Fruit fly (Drosophila melanogaster) whole organism, embryonic: ENCODE results near the gene CG13064.

ENCODE experiments used
- Abd-B ChIP-seq: fragments of 200-800 bp; sonication (Bioruptor generic); optimal IDR thresholded peaks from 2 replicates; lab custom pipeline; 2018; ENCODE audit warnings: missing biosample characterization, mild to moderate bottlenecking, missing genetic modification characterization, moderate library complexity
- C15 ChIP-seq: fragments of 200-800 bp; sonication (Bioruptor generic); IDR thresholded peaks from 3 replicates; pipeline ENCODE4 v1.3.6; 2022; ENCODE audit warnings: missing biosample characterization, missing genetic modification characterization
- CG11456 ChIP-seq: fragments of 200-800 bp; sonication (Bioruptor generic); IDR thresholded peaks from 3 replicates; pipeline ENCODE4 v1.3.6; 2022; ENCODE audit warnings: missing biosample characterization, missing genetic modification characterization
- CG13287 ChIP-seq: fragments of 200-800 bp; sonication (Bioruptor generic); IDR thresholded peaks from 2 replicates; pipeline ENCODE4 v1.3.6; 2022; ENCODE audit warnings: missing biosample characterization, missing genetic modification characterization; ENCODE audit not compliant: partially characterized antibody
- CG1529 ChIP-seq: fragments of 200-800 bp; sonication (Bioruptor generic); optimal IDR thresholded peaks from 3 replicates; lab custom pipeline; 2018; ENCODE audit warnings: missing biosample characterization, missing genetic modification characterization
- CG15696 ChIP-seq: fragments of 200-800 bp; sonication (Bioruptor generic); optimal IDR thresholded peaks from 2 replicates; lab custom pipeline; 2019; ENCODE audit warnings: missing biosample characterization, mild to moderate bottlenecking, missing genetic modification characterization, moderate library complexity
- CG16779 ChIP-seq: fragments of 200-800 bp; sonication (Bioruptor generic); IDR thresholded peaks from 2 replicates; pipeline ENCODE4 v1.3.6; 2022; ENCODE audit warnings: missing biosample characterization, missing genetic modification characterization
- CG18262 ChIP-seq: fragments of 200-800 bp; optimal IDR thresholded peaks from 3 replicates; lab custom pipeline; 2019; ENCODE audit warnings: missing biosample characterization, mild to moderate bottlenecking, missing genetic modification characterization, moderate library complexity
- CG18599 ChIP-seq: fragments of 200-800 bp; sonication (Bioruptor generic); optimal IDR thresholded peaks from 3 replicates; lab custom pipeline; 2017; ENCODE audit warnings: missing biosample characterization, missing genetic modification characterization, mild to moderate bottlenecking, moderate library complexity, missing genetic modification reagents
- CG2120 ChIP-seq: fragments of 200-800 bp; sonication (Bioruptor generic); optimal IDR thresholded peaks from 3 replicates; lab custom pipeline; 2016; ENCODE audit warnings: missing biosample characterization, missing genetic modification characterization
- CG2678 ChIP-seq: fragments of 200-800 bp; sonication (Bioruptor generic); optimal IDR thresholded peaks from 3 replicates; lab custom pipeline; 2019; ENCODE audit warnings: missing biosample characterization, mild to moderate bottlenecking, missing genetic modification characterization, moderate library complexity
- CG32532 ChIP-seq: fragments of 200-800 bp; sonication (Bioruptor generic); IDR thresholded peaks from 2 replicates; pipeline ENCODE4 v1.3.6; 2022; ENCODE audit warnings: missing biosample characterization, missing genetic modification characterization
- CG34376 ChIP-seq: fragments of 200-800 bp; sonication (Bioruptor generic); optimal IDR thresholded peaks from 2 replicates; lab custom pipeline; 2018; ENCODE audit warnings: missing biosample characterization, mild to moderate bottlenecking, missing genetic modification characterization
- CG42726 ChIP-seq: fragments of 200-800 bp; sonication (Bioruptor generic); IDR thresholded peaks from 2 replicates; pipeline ENCODE4 v1.3.6; 2022; ENCODE audit warnings: missing biosample characterization, missing genetic modification characterization; ENCODE audit not compliant: partially characterized antibody
- CG4360 ChIP-seq: fragments of 200-800 bp; sonication (Bioruptor generic); IDR thresholded peaks from 2 replicates; pipeline ENCODE4 v1.3.6; 2022; ENCODE audit warnings: missing biosample characterization, missing genetic modification characterization
- CG6689 ChIP-seq: fragments of 200-800 bp; sonication (Bioruptor generic); IDR thresholded peaks from 2 replicates; pipeline ENCODE4 v1.3.6; 2022; ENCODE audit warnings: missing biosample characterization, missing genetic modification characterization
- CG8089 ChIP-seq: fragments of 200-800 bp; sonication (Bioruptor generic); optimal IDR thresholded peaks from 3 replicates; lab custom pipeline; 2016; ENCODE audit warnings: missing biosample characterization, missing genetic modification characterization
- CG9797 ChIP-seq: fragments of 200-800 bp; sonication (Bioruptor generic); optimal IDR thresholded peaks from 3 replicates; lab custom pipeline; 2018; ENCODE audit warnings: missing biosample characterization, mild to moderate bottlenecking, missing genetic modification characterization
- Dad ChIP-seq: fragments of 200-800 bp; sonication (Bioruptor generic); optimal IDR thresholded peaks from 3 replicates; lab custom pipeline; 2016; ENCODE audit warnings: missing biosample characterization, missing genetic modification characterization
- Hr39 ChIP-seq: fragments of >200 bp; optimal IDR thresholded peaks from 2 replicates; lab custom pipeline; 2017
- MBD-R2 ChIP-seq: fragments of 200-800 bp; sonication (Bioruptor generic); IDR thresholded peaks from 2 replicates; pipeline ENCODE4 v1.3.6; 2022; ENCODE audit warnings: missing biosample characterization, missing genetic modification characterization
- NFAT ChIP-seq: fragments of 200-800 bp; sonication (Bioruptor generic); IDR thresholded peaks from 2 replicates; pipeline ENCODE4 v1.3.6; 2022; ENCODE audit warnings: missing biosample characterization, missing genetic modification characterization
- Poxn ChIP-seq: fragments of 200-800 bp; sonication (Bioruptor generic); IDR thresholded peaks from 2 replicates; pipeline ENCODE4 v1.3.6; 2022; ENCODE audit warnings: missing biosample characterization, missing genetic modification characterization
- Ravus ChIP-seq: fragments of 200-800 bp; sonication (Bioruptor generic); IDR thresholded peaks from 2 replicates; pipeline ENCODE4 v1.3.6; 2022; ENCODE audit warnings: missing biosample characterization, missing genetic modification characterization
- Stat92E ChIP-seq, 3 experiments: fragments of >200 bp in 2 of 3; fragments of 200-800 bp in 1 of 3; sonication (Bioruptor generic) in 1 of 3; optimal IDR thresholded peaks; 2 replicates each; lab custom pipeline; 2017 to 2019; ENCODE audit warnings: missing biosample characterization in 3 of 3, missing genetic modification characterization in 3 of 3, mild to moderate bottlenecking in 1 of 3, moderate library complexity in 1 of 3
- Taf1 ChIP-seq: fragments of 200-800 bp; sonication (Bioruptor generic); IDR thresholded peaks from 2 replicates; pipeline ENCODE4 v1.3.6; 2022; ENCODE audit warnings: missing biosample characterization, missing genetic modification characterization
- Trl ChIP-seq, 3 experiments: fragments of >200 bp in 2 of 3; fragments of 200-800 bp in 1 of 3; sonication (Bioruptor generic) in 1 of 3; optimal IDR thresholded peaks; 2 replicates in 1 of 3; 3 replicates in 2 of 3; lab custom pipeline; 2016 to 2017; ENCODE audit warnings: missing biosample characterization in 1 of 3, missing genetic modification characterization in 1 of 3
- Vsx1 ChIP-seq: fragments of 200-800 bp; sonication (Bioruptor generic); optimal IDR thresholded peaks from 2 replicates; lab custom pipeline; 2017; ENCODE audit warnings: missing biosample characterization, mild to moderate bottlenecking, missing genetic modification characterization, missing genetic modification reagents
- ato ChIP-seq: fragments of 200-800 bp; sonication (Bioruptor generic); IDR thresholded peaks from 2 replicates; pipeline ENCODE4 v1.3.6; 2022; ENCODE audit warnings: missing biosample characterization, missing genetic modification characterization; ENCODE audit not compliant: partially characterized antibody
- chinmo ChIP-seq: fragments of 200-800 bp; sonication (Bioruptor generic); IDR thresholded peaks from 4 replicates; pipeline ENCODE4 v1.3.6; 2022; ENCODE audit warnings: missing biosample characterization, missing genetic modification characterization; ENCODE audit not compliant: partially characterized antibody
- crc ChIP-seq: fragments of 200-800 bp; sonication (Bioruptor generic); optimal IDR thresholded peaks from 2 replicates; lab custom pipeline; 2016; ENCODE audit warnings: missing biosample characterization, missing genetic modification characterization
- dan ChIP-seq: fragments of 200-800 bp; sonication (Bioruptor generic); IDR thresholded peaks from 2 replicates; pipeline ENCODE4 v1.3.6; 2022; ENCODE audit warnings: missing biosample characterization, missing genetic modification characterization
- fru ChIP-seq: fragments of >200 bp; optimal IDR thresholded peaks from 2 replicates; lab custom pipeline; 2017
- gsb-n ChIP-seq: fragments of 200-800 bp; sonication (Bioruptor generic); optimal IDR thresholded peaks from 3 replicates; lab custom pipeline; 2018; ENCODE audit warnings: missing biosample characterization, mild to moderate bottlenecking, missing genetic modification characterization
- pan ChIP-seq, 4 experiments: fragments of >200 bp in 3 of 4; fragments of 200-800 bp in 1 of 4; sonication (Bioruptor generic) in 1 of 4; optimal IDR thresholded peaks in 3 of 4; IDR thresholded peaks in 1 of 4; 2 replicates each; pipeline versions ENCODE4 v1.3.6 to Lab custom; 2017 to 2022; ENCODE audit warnings: missing biosample characterization in 2 of 4, missing genetic modification characterization in 2 of 4, mixed read lengths in 1 of 4
- pros ChIP-seq: fragments of 200-800 bp; sonication (Bioruptor generic); optimal IDR thresholded peaks from 3 replicates; lab custom pipeline; 2019; ENCODE audit warnings: missing biosample characterization, mild to moderate bottlenecking, missing genetic modification characterization, moderate library complexity
- sd ChIP-seq: fragments of 200-800 bp; sonication (Bioruptor generic); optimal IDR thresholded peaks from 3 replicates; lab custom pipeline; 2018; ENCODE audit warnings: missing biosample characterization, mild to moderate bottlenecking, missing genetic modification characterization, moderate library complexity
- trem ChIP-seq: fragments of 200-800 bp; optimal IDR thresholded peaks from 3 replicates; lab custom pipeline; 2019; ENCODE audit warnings: missing biosample characterization, mild to moderate bottlenecking, missing genetic modification characterization, moderate library complexity
- z ChIP-seq: fragments of 200-800 bp; sonication (Bioruptor generic); IDR thresholded peaks from 3 replicates; pipeline ENCODE4 v1.3.6; 2022; ENCODE audit warnings: missing biosample characterization, missing genetic modification characterization

Gene CG13064

DNA sequence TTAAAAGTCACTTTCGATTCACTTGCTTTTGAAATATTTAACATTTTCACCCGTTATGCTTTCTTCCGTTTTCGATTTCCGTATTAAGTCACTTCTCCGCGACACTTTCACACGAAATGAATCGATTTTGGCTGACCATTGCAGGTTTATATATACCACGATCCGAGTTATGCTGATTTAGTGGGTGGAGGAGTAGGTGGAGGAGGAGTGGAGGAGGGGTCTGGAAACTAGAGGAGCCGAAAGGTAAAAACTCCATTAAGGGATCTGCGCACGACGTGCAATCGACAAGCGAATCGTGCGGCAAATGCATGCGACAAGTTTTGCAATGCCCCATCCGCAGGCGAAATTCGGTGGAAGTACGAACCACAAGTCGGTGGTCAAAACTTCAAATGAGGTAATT, 10.6 kb downstream of the CG13064 start, which contains the start of gene CG13045:
TSS of gene CG13045 (minus strand) at position 101 of the 400 bp plus-strand sequence.
- TF ChIP-seq Poxn (GFP tag; lab: Robert Waterston, UW) = no peak
- TF ChIP-seq C15 (GFP tag; lab: Robert Waterston, UW) = 0 out of 3 replicates have a peak, but pooled peaks have one; percentile 11

DNA sequence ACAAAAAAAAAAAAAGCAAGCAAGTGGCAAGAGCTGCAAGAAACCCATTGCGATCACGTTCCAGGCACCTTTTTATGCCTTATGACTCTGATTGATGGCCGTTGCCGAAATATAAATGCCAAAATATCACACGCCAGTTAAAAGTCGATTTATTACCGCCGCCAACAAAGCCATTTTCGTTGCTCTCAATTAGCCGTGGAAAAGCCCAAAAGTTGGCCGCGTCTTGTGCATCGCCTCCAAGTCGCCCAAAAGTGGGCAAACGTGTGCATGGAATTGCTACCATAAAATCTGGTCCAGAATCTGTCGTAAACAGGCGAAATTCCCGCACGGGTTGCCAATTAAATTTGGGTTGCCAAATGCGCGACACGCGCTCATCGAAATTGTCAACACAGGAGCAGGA, 11.5 kb downstream of the CG13064 start:
- no peak for TF ChIP-seq Hr39 (lab: Kevin White, UChicago)
- TF ChIP-seq pros (GFP tag; lab: Kevin White, UChicago) = no peak
- 0 out of 3 replicates have a peak, but pooled peaks have one; percentile 17 for TF ChIP-seq z
- 0 out of 2 replicates have a peak, but pooled peaks have one; percentile 34 for TF ChIP-seq CG42726 (GFP tag; lab: Robert Waterston, UW)
- no peak for TF ChIP-seq CG4360 (GFP tag; lab: Robert Waterston, UW)
- TF ChIP-seq Abd-B (GFP tag; lab: Kevin White, UChicago) = peak; percentile 11
- TF ChIP-seq dan (GFP tag; lab: Robert Waterston, UW) = no peak
- TF ChIP-seq CG13287 (GFP tag; lab: Robert Waterston, UW) = peak; percentile 10; the same call in 1 of the 2 replicates
- TF ChIP-seq Vsx1 = peak; percentile 49
- TF ChIP-seq CG15696 (tag; lab: Kevin White, UChicago) = no peak

DNA sequence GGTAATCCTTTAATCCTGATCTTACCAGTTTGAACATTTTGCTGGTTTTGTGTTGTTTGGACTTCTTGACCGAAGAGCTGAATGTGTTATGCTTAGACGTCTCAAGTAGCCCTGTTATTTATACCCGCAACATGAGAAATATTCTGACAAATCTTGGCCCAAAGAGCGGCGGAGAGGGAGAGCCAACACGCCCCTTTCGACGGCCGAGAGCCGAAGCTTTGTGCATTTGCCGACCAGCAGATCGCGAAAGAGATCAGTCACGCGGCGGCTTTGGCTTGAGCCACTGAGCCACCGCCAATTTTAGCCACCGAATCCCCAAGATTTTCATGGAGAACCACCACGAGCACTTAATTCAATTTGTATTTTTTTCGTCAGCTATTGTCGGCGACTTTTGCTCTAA, 15.2 kb downstream of the CG13064 start, which contains the start of gene CG4962:
TSS of gene CG4962 (minus strand) at position 101 of the 400 bp plus-strand sequence.
- TF ChIP-seq CG32532 (GFP tag; lab: Robert Waterston, UW) (no peak), gsb-n (tag; lab: Kevin White, UChicago) (no peak), CG9797 (no peak), CG2120 (GFP tag; lab: Kevin White, UChicago) (no peak), CG8089 (GFP tag; lab: Kevin White, UChicago) (no peak), CG16779 (GFP tag; lab: Robert Waterston, UW) (no peak), Trl (optimal IDR thresholded peaks at IDR 0.05; lab: Kevin White, UChicago) (no peak), Trl (GFP tag; optimal IDR thresholded peaks at IDR 0.05; lab: Kevin White, UChicago) (no peak), Taf1 (GFP tag; lab: Robert Waterston, UW) (no peak), CG6689 (GFP tag; lab: Robert Waterston, UW) (no peak), Ravus (no peak), fru (lab: Kevin White, UChicago) (no peak), NFAT (GFP tag; lab: Robert Waterston, UW) (no peak), ato (GFP tag; lab: Robert Waterston, UW) (no peak), chinmo (no peak), CG34376 (GFP tag; lab: Kevin White, UChicago) (no peak), Dad (GFP tag; lab: Kevin White, UChicago) (no peak), CG11456 (GFP tag; lab: Robert Waterston, UW) (no peak), crc (GFP tag; lab: Kevin White, UChicago) (no peak), CG2678 (tag; lab: Kevin White, UChicago) (no peak), MBD-R2 (GFP tag; lab: Robert Waterston, UW) (no peak)

DNA sequence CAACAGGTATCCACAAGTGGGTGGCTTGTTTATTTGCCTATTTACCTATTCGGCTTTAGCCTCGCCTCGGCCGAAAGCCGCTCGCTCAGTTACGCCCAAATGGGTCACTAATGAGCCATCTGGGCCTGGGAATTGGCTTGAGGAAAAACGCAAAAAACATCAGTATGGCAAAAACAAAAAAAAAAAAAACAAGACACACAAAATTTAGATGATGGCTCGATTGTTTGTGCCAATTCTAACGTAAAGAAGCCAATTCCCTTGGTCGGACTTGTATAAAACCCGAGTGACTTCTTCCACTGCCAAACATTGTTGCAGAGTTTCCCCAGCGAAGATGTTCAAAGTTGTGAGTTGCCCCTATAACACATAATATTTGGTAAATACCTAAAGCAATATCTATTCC, 20.9 kb downstream of the CG13064 start, which contains the start of gene CG4982:
TSS of gene CG4982 (plus strand) at position 301 of the 400 bp plus-strand sequence.
- TF ChIP-seq trem (tag; lab: Kevin White, UChicago) (no peak), sd (tag; lab: Kevin White, UChicago) (no peak), pan (optimal IDR thresholded peaks at IDR 0.05; lab: Kevin White, UChicago) (no peak), pan (GFP tag; optimal IDR thresholded peaks at IDR 0.05 in 1 of 2, IDR thresholded peaks at IDR 0.05 in 1 of 2) (no peak), CG18262 (tag; lab: Kevin White, UChicago) (no peak), CG18599 (no peak), CG1529 (no peak), Ravus (no peak), Stat92E (GFP tag; optimal IDR thresholded peaks at IDR 0.05; lab: Kevin White, UChicago) (no peak)
